Worm (Caenorhabditis elegans) whole organism, L2 larva: ENCODE data around the gene D1086.12.

Experiments
- ZK546.5 ChIP-seq: sonication (generic microtip); optimal IDR thresholded peaks from 2 replicates; lab custom pipeline; 2017; ENCODE audit warnings: missing biosample characterization, missing genetic modification characterization
- alr-1 ChIP-seq: fragments of 150-350 bp; optimal IDR thresholded peaks from 2 replicates; lab custom pipeline; 2014; ENCODE audit warnings: missing biosample characterization, missing genetic modification characterization
- aly-2 ChIP-seq: fragments of 150-350 bp; optimal IDR thresholded peaks from 2 replicates; lab custom pipeline; 2014; ENCODE audit warnings: missing biosample characterization, missing genetic modification characterization

DNA sequence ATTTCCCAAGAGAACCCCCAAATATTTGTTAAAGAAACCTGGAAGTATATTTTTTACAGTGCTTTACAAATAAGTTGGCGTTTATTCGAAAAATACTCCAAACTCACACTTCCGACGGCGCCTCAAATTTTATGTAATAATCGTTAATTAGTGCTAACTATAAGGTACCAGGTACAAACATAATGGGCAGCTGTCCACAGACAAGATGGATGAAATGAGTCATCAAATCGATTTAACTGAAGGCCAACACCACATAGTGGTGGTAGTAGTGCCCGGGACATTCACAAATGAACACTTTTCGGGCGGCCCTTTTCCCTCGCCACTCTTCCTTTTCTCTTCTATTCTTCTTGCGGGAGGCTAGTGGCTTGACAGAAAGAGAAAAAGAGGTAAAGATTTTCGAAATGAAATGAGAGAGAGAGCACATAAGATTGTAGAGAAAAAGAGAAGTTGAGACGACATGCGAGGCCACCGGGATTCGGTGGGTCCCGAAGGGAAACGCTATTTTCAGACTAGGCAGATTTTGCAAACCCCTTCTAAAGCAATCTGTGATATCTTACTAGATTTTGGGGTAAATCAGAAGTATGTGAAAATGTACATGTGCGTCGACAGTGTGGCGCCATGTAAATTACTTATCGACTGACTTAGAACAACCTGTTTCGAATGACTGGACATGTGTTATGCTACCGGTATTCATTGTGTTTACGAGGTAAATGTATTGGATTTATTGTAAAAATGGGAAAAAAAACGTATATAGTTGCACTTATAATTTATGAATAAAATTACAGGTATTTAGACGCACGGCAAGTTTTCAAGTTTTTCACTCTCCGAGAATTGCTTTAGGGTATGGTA lies 38.5 kb downstream of the D1086.12 start:
- TF ChIP-seq ZK546.5 (tag; lab: Kevin White, UChicago): no peak
- TF ChIP-seq aly-2 (tag; lab: Kevin White, UChicago): no peak
- TF ChIP-seq alr-1 (tag; lab: Kevin White, UChicago): no peak
